Worm (Caenorhabditis elegans) whole organism, L3 larva: ENCODE measurements around the gene ced-9.

Experiments
- R02D3.7 ChIP-seq: fragments of 150-350 bp; optimal IDR thresholded peaks from 2 replicates; lab custom pipeline; 2014; ENCODE audit warnings: missing biosample characterization, missing genetic modification characterization
- ZK546.5 ChIP-seq: sonication (generic microtip); optimal IDR thresholded peaks from 2 replicates; lab custom pipeline; 2017; ENCODE audit warnings: missing biosample characterization, missing genetic modification characterization
- aly-2 ChIP-seq: fragments of 150-350 bp; optimal IDR thresholded peaks from 2 replicates; lab custom pipeline; 2014; ENCODE audit warnings: missing biosample characterization, missing genetic modification characterization
- ama-1 ChIP-seq: fragments of 150-350 bp; optimal IDR thresholded peaks from 2 replicates; lab custom pipeline; 2018
- ceh-16 ChIP-seq: sonication (generic microtip); optimal IDR thresholded peaks from 2 replicates; lab custom pipeline; 2017; ENCODE audit warnings: missing biosample characterization, missing genetic modification characterization
- ceh-82 ChIP-seq: fragments of 150-350 bp; optimal IDR thresholded peaks from 2 replicates; lab custom pipeline; 2014; ENCODE audit warnings: missing biosample characterization, missing genetic modification characterization
- egl-27 ChIP-seq: sonication (generic microtip); optimal IDR thresholded peaks from 4 replicates; lab custom pipeline; 2017; ENCODE audit warnings: missing biosample characterization, missing genetic modification reagents, missing genetic modification characterization
- egl-5 ChIP-seq: fragments of 150-350 bp; optimal IDR thresholded peaks from 2 replicates; lab custom pipeline; 2017; ENCODE audit warnings: missing biosample characterization, missing genetic modification reagents, missing genetic modification characterization, inconsistent platforms
- elt-2 ChIP-seq: sonication (generic microtip); optimal IDR thresholded peaks from 2 replicates; lab custom pipeline; 2016; ENCODE audit warnings: missing genetic modification reagents, mild to moderate bottlenecking, missing genetic modification characterization, missing compliant biosample characterization
- elt-3 ChIP-seq, 3 experiments: fragments of 150-350 bp in 1 of 3; sonication (generic microtip) in 2 of 3; optimal IDR thresholded peaks; 2 replicates in 2 of 3; 4 replicates in 1 of 3; lab custom pipeline; 2014 to 2017; ENCODE audit warnings: missing biosample characterization in 3 of 3, missing genetic modification characterization in 3 of 3
- eor-1 ChIP-seq, 2 experiments: fragments of 150-350 bp; optimal IDR thresholded peaks; 2 replicates each; lab custom pipeline; 2014 to 2018; ENCODE audit warnings: missing biosample characterization in 2 of 2, missing genetic modification characterization in 2 of 2
- fkh-2 ChIP-seq: fragments of 150-350 bp; optimal IDR thresholded peaks from 2 replicates; lab custom pipeline; 2014; ENCODE audit warnings: missing biosample characterization, missing genetic modification reagents, missing genetic modification characterization
- hmg-11 ChIP-seq: sonication (generic microtip); optimal IDR thresholded peaks from 2 replicates; lab custom pipeline; 2016; ENCODE audit warnings: missing genetic modification characterization, missing compliant biosample characterization
- jun-1 ChIP-seq: fragments of 150-350 bp; optimal IDR thresholded peaks from 2 replicates; lab custom pipeline; 2014; ENCODE audit warnings: missing biosample characterization, missing genetic modification reagents, missing genetic modification characterization
- lin-15B ChIP-seq: fragments of 150-350 bp; optimal IDR thresholded peaks from 2 replicates; lab custom pipeline; 2014; ENCODE audit warnings: missing biosample characterization, missing genetic modification characterization
- lin-39 ChIP-seq: fragments of 150-350 bp; optimal IDR thresholded peaks from 2 replicates; lab custom pipeline; 2018; ENCODE audit warnings: missing biosample characterization, missing genetic modification reagents, missing genetic modification characterization
- lsy-12 ChIP-seq: sonication (generic microtip); optimal IDR thresholded peaks from 2 replicates; lab custom pipeline; 2016; ENCODE audit warnings: mild to moderate bottlenecking, missing genetic modification characterization, missing compliant biosample characterization
- mdl-1 ChIP-seq: fragments of 150-350 bp; optimal IDR thresholded peaks from 2 replicates; lab custom pipeline; 2014; ENCODE audit warnings: missing biosample characterization, missing genetic modification characterization
- nfya-1 ChIP-seq: sonication (generic microtip); optimal IDR thresholded peaks from 2 replicates; lab custom pipeline; 2017; ENCODE audit warnings: missing genetic modification characterization, mild to moderate bottlenecking, missing compliant biosample characterization, antibody characterized with exemption, moderate library complexity; ENCODE audit not compliant: insufficient read depth
- nhr-11 ChIP-seq: fragments of 150-350 bp; optimal IDR thresholded peaks from 2 replicates; lab custom pipeline; 2014; ENCODE audit warnings: missing biosample characterization, missing genetic modification characterization
- nhr-23 ChIP-seq: fragments of 150-350 bp; optimal IDR thresholded peaks from 2 replicates; lab custom pipeline; 2014; ENCODE audit warnings: missing biosample characterization, missing genetic modification reagents, missing genetic modification characterization
- nhr-237 ChIP-seq: fragments of 150-350 bp; optimal IDR thresholded peaks from 2 replicates; lab custom pipeline; 2014; ENCODE audit warnings: missing biosample characterization, missing genetic modification characterization
- nhr-25 ChIP-seq: sonication (generic microtip); optimal IDR thresholded peaks from 2 replicates; lab custom pipeline; 2017; ENCODE audit warnings: missing biosample characterization, missing genetic modification characterization
- nhr-43 ChIP-seq: sonication (generic microtip); optimal IDR thresholded peaks from 2 replicates; lab custom pipeline; 2016; ENCODE audit warnings: mild to moderate bottlenecking, missing genetic modification characterization, missing compliant biosample characterization; ENCODE audit not compliant: poor library complexity, severe bottlenecking
- nhr-67 ChIP-seq: fragments of 150-350 bp; optimal IDR thresholded peaks from 2 replicates; lab custom pipeline; 2014; ENCODE audit warnings: missing biosample characterization, missing genetic modification characterization
- pha-4 ChIP-seq: fragments of 150-350 bp; optimal IDR thresholded peaks from 2 replicates; lab custom pipeline; 2014; ENCODE audit warnings: missing biosample characterization, missing genetic modification reagents, missing genetic modification characterization
- pqm-1 ChIP-seq: fragments of 150-350 bp; optimal IDR thresholded peaks from 2 replicates; lab custom pipeline; 2017; ENCODE audit warnings: missing biosample characterization, missing genetic modification characterization, inconsistent platforms
- sea-2 ChIP-seq: fragments of 150-350 bp; sonication (generic microtip); optimal IDR thresholded peaks from 4 replicates; lab custom pipeline; 2014; ENCODE audit warnings: missing biosample characterization, missing genetic modification reagents, missing genetic modification characterization
- skn-1 ChIP-seq: fragments of 150-350 bp; optimal IDR thresholded peaks from 2 replicates; lab custom pipeline; 2014; ENCODE audit warnings: missing biosample characterization, missing genetic modification characterization
- snpc-4 ChIP-seq: fragments of 150-350 bp; optimal IDR thresholded peaks from 2 replicates; lab custom pipeline; 2014; ENCODE audit warnings: missing biosample characterization, missing genetic modification characterization
- tbx-2 ChIP-seq: sonication (generic microtip); optimal IDR thresholded peaks from 2 replicates; lab custom pipeline; 2016; ENCODE audit warnings: mild to moderate bottlenecking, missing genetic modification characterization, missing compliant biosample characterization
- unc-39 ChIP-seq: sonication (generic microtip); optimal IDR thresholded peaks from 4 replicates; lab custom pipeline; 2017; ENCODE audit warnings: missing biosample characterization, missing genetic modification characterization
- unc-62 ChIP-seq: fragments of 150-350 bp; sonication (generic microtip); optimal IDR thresholded peaks from 4 replicates; lab custom pipeline; 2014; ENCODE audit warnings: missing biosample characterization, missing genetic modification reagents, missing genetic modification characterization
- ztf-11 ChIP-seq: fragments of 150-350 bp; optimal IDR thresholded peaks from 2 replicates; lab custom pipeline; 2014; ENCODE audit warnings: missing biosample characterization, missing genetic modification characterization

Gene ced-9

DNA sequence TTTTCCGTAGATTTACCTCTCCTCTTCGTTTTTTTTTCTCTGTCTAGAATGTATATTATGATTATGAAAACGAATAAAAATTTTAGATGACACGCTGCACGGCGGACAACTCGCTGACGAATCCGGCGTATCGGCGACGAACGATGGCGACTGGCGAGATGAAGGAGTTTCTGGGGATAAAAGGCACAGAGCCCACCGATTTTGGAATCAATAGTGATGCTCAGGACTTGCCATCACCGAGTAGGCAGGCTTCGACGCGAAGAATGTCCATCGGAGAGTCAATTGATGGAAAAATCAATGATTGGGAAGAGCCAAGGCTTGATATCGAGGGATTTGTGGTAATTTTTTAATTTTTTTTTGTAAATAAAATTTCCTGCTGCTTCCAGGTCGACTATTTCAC, at the start of gene ced-9:
Gene ced-9, plus strand, starts transcription at position 87 of the 400 bp plus-strand sequence.
- TF ChIP-seq unc-39 (tag; lab: Kevin White, UChicago) = no peak
- no peak for TF ChIP-seq lin-39
- TF ChIP-seq eor-1 (tag; optimal IDR thresholded peaks at IDR 0.05; lab: Kevin White, UChicago) = no peak
- no peak for TF ChIP-seq sea-2 (GFP tag; lab: Kevin White, UChicago)

DNA sequence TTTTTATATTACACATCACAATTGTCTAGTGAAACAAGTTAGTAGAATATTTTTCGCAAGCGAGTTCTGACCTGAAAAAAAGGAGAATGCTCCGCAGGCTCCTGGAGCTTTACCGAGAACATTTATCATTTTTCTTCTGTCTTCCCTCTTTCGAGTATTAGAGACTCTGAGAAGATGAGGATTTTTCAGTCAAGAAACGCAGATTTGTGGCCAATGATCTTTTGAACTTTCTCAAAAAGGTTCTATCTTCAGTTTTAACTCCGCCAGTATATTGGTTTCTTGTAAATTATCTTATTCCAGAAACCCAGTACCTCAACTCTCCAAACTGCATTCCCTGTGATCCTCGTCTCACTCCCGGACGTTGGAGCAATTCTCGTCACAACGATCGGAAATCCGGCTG, 49.3 kb upstream of the ced-9 start, which contains the start of gene K10G9.2:
Gene K10G9.2, plus strand, starts transcription at position 301 of the 400 bp plus-strand sequence.
- TF ChIP-seq elt-3 (tag; optimal IDR thresholded peaks at IDR 0.05; lab: Kevin White, UChicago) (no peak), fkh-2 (tag; lab: Kevin White, UChicago) (no peak), R02D3.7 (tag; lab: Kevin White, UChicago) (no peak), nfya-1 (tag; lab: Kevin White, UChicago) (no peak), lsy-12 (tag; lab: Kevin White, UChicago) (no peak), ceh-82 (tag; lab: Kevin White, UChicago) (no peak), snpc-4 (tag; lab: Kevin White, UChicago) (no peak), ztf-11 (tag; lab: Kevin White, UChicago) (no peak), hmg-11 (no peak), mdl-1 (tag; lab: Kevin White, UChicago) (no peak), nhr-11 (no peak), jun-1 (tag; lab: Kevin White, UChicago) (no peak), egl-27 (no peak), ama-1 (lab: Kevin White, UChicago) (no peak), nhr-25 (tag; lab: Kevin White, UChicago) (no peak)

DNA sequence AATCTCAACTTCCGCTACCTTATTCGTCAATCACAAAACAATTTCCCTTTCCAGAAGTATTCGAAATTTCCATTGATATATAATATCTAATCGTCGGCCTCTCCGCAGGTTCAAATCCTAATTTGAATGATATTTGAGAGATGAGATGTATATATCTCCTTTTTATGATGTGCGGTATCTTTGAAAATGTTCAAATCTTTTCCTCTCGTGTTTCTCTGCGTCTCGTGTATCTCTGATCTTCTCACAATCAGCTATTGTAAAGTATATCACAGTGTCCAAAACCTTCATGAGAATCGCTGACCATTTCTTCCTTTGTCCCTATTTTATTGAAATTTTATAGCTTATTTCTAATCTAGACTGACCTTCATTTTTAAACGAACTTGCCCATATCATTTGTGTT, 45.2 kb upstream of the ced-9 start:
- TF ChIP-seq nhr-43 (tag; lab: Kevin White, UChicago) (peak; percentile 24), eor-1 (tag; optimal IDR thresholded peaks at IDR 0.05; lab: Kevin White, UChicago) (no peak)

DNA sequence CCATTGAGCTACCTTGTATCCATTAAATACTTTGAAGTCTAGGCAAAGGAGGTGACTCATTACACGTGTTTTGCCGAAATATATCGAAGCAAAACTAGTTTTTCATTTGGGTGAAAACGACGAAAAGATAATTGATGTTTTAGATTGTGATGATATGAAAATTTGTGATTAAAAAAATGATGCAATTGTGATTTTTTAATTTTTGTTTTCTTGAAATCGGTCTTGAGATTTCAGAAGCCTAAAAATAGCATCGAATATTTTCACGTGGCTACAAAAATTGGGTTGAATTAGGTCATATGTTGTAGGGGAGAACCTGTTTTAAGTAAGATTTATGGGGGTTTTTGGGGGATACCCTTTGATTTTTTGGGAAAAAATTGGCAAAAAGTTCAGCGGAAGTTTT, 44.4 kb upstream of the ced-9 start:
- TF ChIP-seq egl-5 (tag; lab: Kevin White, UChicago) (no peak), nhr-23 (tag; lab: Kevin White, UChicago) (peak; percentile 47), pha-4 (tag; lab: Kevin White, UChicago) (no peak), nhr-43 (tag; lab: Kevin White, UChicago) (peak; percentile 63)

DNA sequence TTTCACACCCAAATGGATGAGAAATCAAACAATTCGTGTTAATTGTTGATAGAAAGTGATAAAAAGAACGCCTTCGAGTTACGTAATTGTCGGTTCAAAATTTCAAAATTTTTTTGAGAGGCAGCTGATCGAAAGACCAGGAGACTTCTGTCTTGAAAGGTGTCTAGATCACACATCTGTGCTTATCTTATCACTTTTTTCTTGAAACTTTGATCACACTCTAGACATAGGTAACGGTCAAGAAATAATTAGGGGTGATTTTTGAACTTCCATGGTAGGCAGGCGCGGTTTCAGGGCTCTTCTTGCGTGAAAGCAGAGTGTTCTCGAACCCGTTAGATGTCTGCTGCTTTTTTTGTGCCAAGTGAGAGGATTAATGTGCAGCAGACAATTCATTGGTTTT, 41.6 kb upstream of the ced-9 start:
- TF ChIP-seq nhr-43 (tag; lab: Kevin White, UChicago) = no peak
- TF ChIP-seq elt-3 (tag; optimal IDR thresholded peaks at IDR 0.05; lab: Kevin White, UChicago) = peak in 1 of 3 experiments; percentile 56
- no peak for TF ChIP-seq fkh-2 (tag; lab: Kevin White, UChicago)

DNA sequence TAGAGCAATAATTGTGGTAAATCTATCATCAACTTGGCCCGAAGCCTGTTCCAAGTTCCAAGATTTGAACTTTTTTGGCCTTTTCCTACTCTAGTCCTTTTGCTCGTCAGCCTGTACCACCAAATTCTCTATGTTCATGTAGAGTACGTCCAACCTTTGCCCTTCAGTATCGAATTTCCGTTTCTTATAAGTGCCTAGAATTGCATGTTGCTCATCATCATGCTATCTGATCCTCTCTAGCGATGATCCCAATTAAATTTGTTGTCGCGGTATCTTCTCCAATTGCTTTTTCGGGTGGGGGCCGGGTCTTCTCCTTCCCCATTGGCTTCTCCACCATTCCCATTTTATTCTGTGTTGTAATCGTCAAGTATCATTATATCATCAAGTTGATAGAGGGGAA, 41.0 kb upstream of the ced-9 start:
- no peak for TF ChIP-seq nhr-11
- TF ChIP-seq R02D3.7 (tag; lab: Kevin White, UChicago) = no peak
- no peak for TF ChIP-seq tbx-2 (tag; lab: Kevin White, UChicago)
- no peak for TF ChIP-seq ZK546.5 (tag; lab: Kevin White, UChicago)
- no peak for TF ChIP-seq nhr-237 (tag; lab: Kevin White, UChicago)

DNA sequence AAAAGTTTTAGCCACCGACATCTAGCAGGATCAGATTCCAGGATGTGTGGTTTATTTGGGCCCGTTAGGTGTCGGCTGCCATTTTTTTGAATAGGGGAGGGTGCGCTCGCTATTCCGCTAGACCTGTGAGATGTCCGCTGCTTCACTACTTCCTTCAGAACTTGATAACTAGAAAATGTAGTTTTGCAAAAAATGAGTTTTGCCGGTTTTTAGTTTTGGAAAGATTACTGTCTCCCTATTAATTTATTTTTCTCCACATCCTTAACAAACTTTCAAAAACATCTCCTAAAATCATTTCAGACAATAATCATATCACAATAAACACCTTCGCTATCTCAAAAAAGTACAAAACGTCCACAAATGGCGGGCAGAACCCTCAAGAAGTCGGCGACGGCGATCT, 40.1 kb upstream of the ced-9 start, which contains the start of gene vglu-2:
Gene vglu-2, plus strand, starts transcription at position 301 of the 400 bp plus-strand sequence.
- TF ChIP-seq elt-2 (tag; lab: Kevin White, UChicago) = no peak
- TF ChIP-seq nhr-23 (tag; lab: Kevin White, UChicago) = no peak
- TF ChIP-seq aly-2 (tag; lab: Kevin White, UChicago) = no peak
- no peak for TF ChIP-seq unc-62
- no peak for TF ChIP-seq tbx-2 (tag; lab: Kevin White, UChicago)
- no peak for TF ChIP-seq sea-2 (GFP tag; lab: Kevin White, UChicago)
- TF ChIP-seq ceh-16 (tag; lab: Kevin White, UChicago) = no peak
- TF ChIP-seq pqm-1 = no peak
- TF ChIP-seq skn-1 (tag; lab: Kevin White, UChicago) = no peak
- no peak for TF ChIP-seq nhr-67 (tag; lab: Kevin White, UChicago)
- no peak for TF ChIP-seq hmg-11
- TF ChIP-seq ceh-82 (tag; lab: Kevin White, UChicago) = no peak
- TF ChIP-seq pha-4 (tag; lab: Kevin White, UChicago) = no peak
- no peak for TF ChIP-seq jun-1 (tag; lab: Kevin White, UChicago)
- TF ChIP-seq lin-15B (tag; lab: Kevin White, UChicago) = no peak
